Fruit fly (Drosophila melanogaster): Measurements from ENCODE around the gene X11L.
A peak's percentile ranks its signal among the peaks of the same experiment; 100 is the strongest.

The X11L gene

DNA sequence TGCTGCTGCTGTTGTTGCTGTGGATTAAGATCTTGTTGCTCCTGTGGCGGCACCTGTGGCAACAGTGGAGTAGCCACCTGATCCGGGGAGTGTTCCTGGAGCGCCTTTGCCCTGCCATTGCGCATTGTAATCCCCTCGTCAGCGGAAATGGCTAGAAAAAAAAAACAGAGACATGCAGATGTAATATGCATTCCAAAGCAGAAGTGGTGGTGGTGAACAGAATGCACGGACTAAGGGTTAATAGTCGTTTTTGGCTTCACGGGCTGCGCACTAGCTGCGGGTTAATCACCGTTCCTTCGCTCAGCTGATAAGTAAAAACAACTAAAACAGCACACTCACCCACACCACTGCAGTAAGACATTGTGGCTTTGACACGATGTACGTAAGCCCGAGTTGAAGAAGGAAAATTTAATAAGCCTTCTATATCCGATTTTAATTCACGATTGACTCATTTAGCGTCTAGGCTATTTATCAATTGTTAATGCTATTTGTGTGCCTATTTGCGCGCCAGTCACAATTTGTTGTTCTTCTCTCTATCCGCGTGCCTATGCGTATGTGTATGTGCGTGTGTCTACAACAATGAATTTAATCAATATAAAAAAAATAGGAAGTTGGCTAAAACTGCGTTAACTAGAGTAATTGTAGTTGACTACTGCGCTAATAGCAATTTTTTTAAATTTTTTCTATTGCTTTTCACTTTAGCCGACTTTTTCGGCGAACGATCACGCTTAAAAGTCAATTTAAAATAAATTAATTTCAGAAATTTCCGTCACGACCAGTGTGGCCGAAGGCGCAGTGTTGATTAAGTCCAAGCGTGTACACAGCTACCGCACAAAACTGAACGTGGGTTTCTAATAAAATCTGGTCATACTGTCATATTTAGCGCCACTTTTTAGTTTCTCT, 27.9 kb downstream of the X11L start, which contains the start of gene stas (continued):
- peak; percentile 47; the same call in 1 of the 2 replicates for TF ChIP-seq Rfx (GFP tag; IDR thresholded peaks at IDR 0.05)
- TF ChIP-seq row (GFP tag; IDR thresholded peaks at IDR 0.05): peak; percentile 40; the same call in 2 of the 3 replicates
- peak; percentile 10 for TF ChIP-seq CG12299 (tag; optimal IDR thresholded peaks at IDR 0.05)
- TF ChIP-seq Vsx1 (GFP tag; optimal IDR thresholded peaks at IDR 0.05): peak; percentile 9
- peak; percentile 26 for TF ChIP-seq CG17912 (GFP tag; optimal IDR thresholded peaks at IDR 0.05)
- TF ChIP-seq unc-4 (GFP tag; IDR thresholded peaks at IDR 0.05; ENCODE audit: partially characterized antibody): 0 out of 2 replicates have a peak, but pooled peaks have one; percentile 18
- TF ChIP-seq Eip74EF (GFP tag; optimal IDR thresholded peaks at IDR 0.05): peak in 1 of 2 experiments; percentile 38
- TF ChIP-seq CG17186 (GFP tag; optimal IDR thresholded peaks at IDR 0.05): peak; percentile 31
- no peak for TF ChIP-seq Sox102F (GFP tag; optimal IDR thresholded peaks at IDR 0.05)
- TF ChIP-seq CTCF (GFP tag; optimal IDR thresholded peaks at IDR 0.05): peak; percentile 56
- no peak for TF ChIP-seq CG9215 (GFP tag; IDR thresholded peaks at IDR 0.05)
- 0 out of 3 replicates have a peak, but pooled peaks have one; percentile 10 for TF ChIP-seq CG17361 (GFP tag; IDR thresholded peaks at IDR 0.05)
- peak; percentile 40 for TF ChIP-seq CG2712 (tag; optimal IDR thresholded peaks at IDR 0.05)
- TF ChIP-seq NC2β (GFP tag; optimal IDR thresholded peaks at IDR 0.05): no peak
- TF ChIP-seq CG13287 (GFP tag; IDR thresholded peaks at IDR 0.05; ENCODE audit: partially characterized antibody): peak; percentile 29; the same call in 1 of the 2 replicates
- TF ChIP-seq CG13624 (GFP tag; optimal IDR thresholded peaks at IDR 0.05): peak; percentile 24
- TF ChIP-seq Ets97D (GFP tag; optimal IDR thresholded peaks at IDR 0.05): peak; percentile 46
- 0 out of 2 replicates have a peak, but pooled peaks have one; percentile 12 for TF ChIP-seq CG42726 (GFP tag; IDR thresholded peaks at IDR 0.05; ENCODE audit: partially characterized antibody)
- TF ChIP-seq knrl (GFP tag; IDR thresholded peaks at IDR 0.05; ENCODE audit: partially characterized antibody): peak; percentile 31; the same call in 1 of the 3 replicates
- TF ChIP-seq CG15269 (tag; optimal IDR thresholded peaks at IDR 0.05): peak; percentile 29
- peak; percentile 31 for TF ChIP-seq scrt (GFP tag; optimal IDR thresholded peaks at IDR 0.05)
- TF ChIP-seq CG17829 (tag; optimal IDR thresholded peaks at IDR 0.05): peak; percentile 21
- TF ChIP-seq CG7745 (tag; optimal IDR thresholded peaks at IDR 0.05): peak; percentile 43
- no peak for TF ChIP-seq HLHmδ (GFP tag; optimal IDR thresholded peaks at IDR 0.05)
- peak; percentile 52 for TF ChIP-seq zen (tag; optimal IDR thresholded peaks at IDR 0.05)
- peak; percentile 37 for TF ChIP-seq sug (tag; optimal IDR thresholded peaks at IDR 0.05)
- TF ChIP-seq grau (tag; optimal IDR thresholded peaks at IDR 0.05): peak; percentile 11
- TF ChIP-seq Meics (GFP tag; optimal IDR thresholded peaks at IDR 0.05): peak; percentile 24
- TF ChIP-seq CG15601 (tag; optimal IDR thresholded peaks at IDR 0.05): peak; percentile 35
- TF ChIP-seq CG14014 (GFP tag; IDR thresholded peaks at IDR 0.05): peak; percentile 29; the same call in 1 of the 2 replicates
- TF ChIP-seq MESR4 (GFP tag; optimal IDR thresholded peaks at IDR 0.05): peak; percentile 81
- TF ChIP-seq CG18262 (tag; optimal IDR thresholded peaks at IDR 0.05): peak; percentile 4
- TF ChIP-seq Lhr (GFP tag; optimal IDR thresholded peaks at IDR 0.05): peak; percentile 20
- peak; percentile 37 for TF ChIP-seq CG17385 (GFP tag; optimal IDR thresholded peaks at IDR 0.05)
- TF ChIP-seq CG34376 (GFP tag; optimal IDR thresholded peaks at IDR 0.05): peak; percentile 30
- no peak for TF ChIP-seq D19B (GFP tag; optimal IDR thresholded peaks at IDR 0.05)
- peak; percentile 9 for TF ChIP-seq Fer1 (GFP tag; optimal IDR thresholded peaks at IDR 0.05)
- TF ChIP-seq Pdp1 (GFP tag; optimal IDR thresholded peaks at IDR 0.05): no peak
- peak; percentile 25 for TF ChIP-seq sd (tag; optimal IDR thresholded peaks at IDR 0.05)
- peak; percentile 85 for TF ChIP-seq CG12659 (GFP tag; optimal IDR thresholded peaks at IDR 0.05)
- TF ChIP-seq BtbVII (GFP tag; optimal IDR thresholded peaks at IDR 0.05): peak; percentile 32
- TF ChIP-seq grn (GFP tag; optimal IDR thresholded peaks at IDR 0.05): no peak
- TF ChIP-seq CG31441 (GFP tag; IDR thresholded peaks at IDR 0.05): peak; percentile 40; the same call in 1 of the 2 replicates
- TF ChIP-seq CG13424 (tag; optimal IDR thresholded peaks at IDR 0.05): peak; percentile 12
- TF ChIP-seq ara (GFP tag; IDR thresholded peaks at IDR 0.05): no peak
- 0 out of 2 replicates have a peak, but pooled peaks have one; percentile 18 for TF ChIP-seq slbo (GFP tag; IDR thresholded peaks at IDR 0.05)

Measured in whole organism, embryonic.